Worm (Caenorhabditis elegans) whole organism, mixed stage, embryonic: ENCODE results near the gene alg-4.
A peak's percentile ranks its signal among the peaks of the same experiment; 100 is the strongest.

Experiments
- ceh-39 ChIP-seq: fragments of 150-350 bp; optimal IDR thresholded peaks from 2 replicates; lab custom pipeline; 2014; ENCODE audit warnings: missing biosample characterization, missing genetic modification characterization
- ces-1 ChIP-seq: fragments of 150-350 bp; optimal IDR thresholded peaks from 2 replicates; lab custom pipeline; 2014; ENCODE audit warnings: missing biosample characterization, missing genetic modification reagents, missing genetic modification characterization
- elt-1 ChIP-seq: sonication (generic microtip); optimal IDR thresholded peaks from 2 replicates; lab custom pipeline; 2017; ENCODE audit warnings: missing genetic modification characterization, mild to moderate bottlenecking, missing compliant biosample characterization, antibody characterized with exemption, moderate library complexity, borderline replicate concordance; ENCODE audit not compliant: insufficient read depth
- lsy-2 ChIP-seq: fragments of 150-350 bp; optimal IDR thresholded peaks from 2 replicates; lab custom pipeline; 2014; ENCODE audit warnings: missing biosample characterization, missing genetic modification characterization
- mep-1 ChIP-seq: fragments of 150-350 bp; optimal IDR thresholded peaks from 2 replicates; lab custom pipeline; 2017; ENCODE audit warnings: missing biosample characterization, missing genetic modification reagents, missing genetic modification characterization, inconsistent platforms
- nhr-12 ChIP-seq: fragments of 150-350 bp; optimal IDR thresholded peaks from 2 replicates; lab custom pipeline; 2014; ENCODE audit warnings: missing biosample characterization, missing genetic modification characterization
- nhr-28 ChIP-seq: fragments of 150-350 bp; optimal IDR thresholded peaks from 2 replicates; lab custom pipeline; 2014; ENCODE audit warnings: missing biosample characterization, missing genetic modification characterization
- nhr-76 ChIP-seq: sonication (generic microtip); optimal IDR thresholded peaks from 2 replicates; lab custom pipeline; 2017; ENCODE audit warnings: missing biosample characterization, missing genetic modification characterization
- pha-4 ChIP-seq: fragments of 150-350 bp; optimal IDR thresholded peaks from 2 replicates; lab custom pipeline; 2018; ENCODE audit warnings: missing biosample characterization, missing genetic modification reagents, missing genetic modification characterization
- snpc-4 ChIP-seq: fragments of 150-350 bp; optimal IDR thresholded peaks from 2 replicates; lab custom pipeline; 2014; ENCODE audit warnings: missing biosample characterization, missing genetic modification characterization
- unc-39 ChIP-seq: fragments of 150-350 bp; optimal IDR thresholded peaks from 2 replicates; lab custom pipeline; 2014; ENCODE audit warnings: missing biosample characterization, missing genetic modification characterization
- unc-62 ChIP-seq: fragments of 150-350 bp; optimal IDR thresholded peaks from 2 replicates; lab custom pipeline; 2014; ENCODE audit warnings: missing biosample characterization, missing genetic modification reagents, missing genetic modification characterization

DNA sequence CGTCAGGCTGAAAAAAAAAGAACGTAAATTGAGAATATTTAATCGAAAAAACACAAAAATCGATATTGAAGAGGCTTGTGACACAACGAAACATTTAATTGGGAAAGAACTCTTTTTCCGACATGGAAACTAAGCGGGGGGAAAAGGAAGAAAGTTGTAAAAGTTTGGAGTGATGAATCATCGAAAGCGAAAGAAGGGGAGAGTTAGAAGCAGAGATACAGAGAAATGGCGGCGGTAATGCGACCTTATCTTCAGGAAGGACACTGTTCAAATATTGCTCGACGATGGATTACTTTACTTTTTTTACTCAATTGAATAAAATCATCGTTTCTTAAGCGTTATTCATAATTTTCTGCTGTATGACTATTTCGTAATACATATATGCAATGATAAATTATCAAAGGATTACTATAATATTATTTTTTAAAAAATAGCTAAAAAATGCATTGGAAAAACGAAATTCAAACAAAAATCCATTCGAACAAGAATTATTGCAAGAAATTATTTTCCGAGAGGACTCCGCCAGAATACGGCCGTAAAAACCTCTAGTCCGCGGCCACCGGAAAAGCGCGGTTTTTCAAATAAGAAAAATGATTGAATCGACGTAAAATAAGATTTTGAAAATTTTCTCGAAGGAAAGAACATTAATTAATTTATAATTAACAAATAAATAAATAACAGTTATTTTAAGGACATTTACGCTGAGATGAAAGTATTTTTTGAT lies 23.3 kb downstream of the alg-4 start, which contains the start of gene dhhc-4:
- TF ChIP-seq unc-39 (tag; lab: Kevin White, UChicago) = no peak
- no peak for TF ChIP-seq unc-62
- no peak for TF ChIP-seq pha-4 (tag; lab: Kevin White, UChicago)
- TF ChIP-seq snpc-4 = no peak
- peak; percentile 48 for TF ChIP-seq lsy-2
- no peak for TF ChIP-seq ces-1 (GFP tag; lab: Kevin White, UChicago)
- no peak for TF ChIP-seq nhr-28 (tag; lab: Kevin White, UChicago)
- TF ChIP-seq elt-1 (tag; lab: Kevin White, UChicago) = no peak
- peak; percentile 52 for TF ChIP-seq mep-1
- TF ChIP-seq nhr-12 = no peak
- no peak for TF ChIP-seq ceh-39
- no peak for TF ChIP-seq nhr-76
